Fruit fly (Drosophila melanogaster) whole organism, prepupa: ENCODE measurements around the gene Nup93-1.

Source experiments
- Blimp-1 ChIP-seq: fragments of 200-800 bp; sonication (Bioruptor generic); optimal IDR thresholded peaks from 3 replicates; lab custom pipeline; 2017; ENCODE audit warnings: missing biosample characterization, missing genetic modification characterization, mild to moderate bottlenecking, moderate library complexity, missing genetic modification reagents
- CG6792 ChIP-seq: fragments of 200-800 bp; sonication (Bioruptor generic); optimal IDR thresholded peaks from 3 replicates; lab custom pipeline; 2016; ENCODE audit warnings: missing biosample characterization, missing genetic modification characterization
- CG8319 ChIP-seq: fragments of 200-800 bp; sonication (Bioruptor generic); optimal IDR thresholded peaks from 3 replicates; lab custom pipeline; 2016; ENCODE audit warnings: missing biosample characterization, missing genetic modification characterization
- Gug ChIP-seq: fragments of 200-800 bp; sonication (Bioruptor generic); IDR thresholded peaks from 2 replicates; pipeline ENCODE4 v1.3.6; 2022; ENCODE audit warnings: missing biosample characterization, missing genetic modification characterization
- Hr39 ChIP-seq: fragments of 200-800 bp; sonication (Bioruptor generic); optimal IDR thresholded peaks from 2 replicates; lab custom pipeline; 2016; ENCODE audit warnings: missing biosample characterization, missing genetic modification characterization
- achi ChIP-seq: fragments of 200-800 bp; sonication (Bioruptor generic); optimal IDR thresholded peaks from 3 replicates; lab custom pipeline; 2016; ENCODE audit warnings: missing biosample characterization, missing genetic modification characterization
- esn ChIP-seq: fragments of 200-800 bp; sonication (Bioruptor generic); optimal IDR thresholded peaks from 2 replicates; lab custom pipeline; 2016; ENCODE audit warnings: missing biosample characterization, mild to moderate bottlenecking, missing genetic modification characterization, moderate library complexity

DNA sequence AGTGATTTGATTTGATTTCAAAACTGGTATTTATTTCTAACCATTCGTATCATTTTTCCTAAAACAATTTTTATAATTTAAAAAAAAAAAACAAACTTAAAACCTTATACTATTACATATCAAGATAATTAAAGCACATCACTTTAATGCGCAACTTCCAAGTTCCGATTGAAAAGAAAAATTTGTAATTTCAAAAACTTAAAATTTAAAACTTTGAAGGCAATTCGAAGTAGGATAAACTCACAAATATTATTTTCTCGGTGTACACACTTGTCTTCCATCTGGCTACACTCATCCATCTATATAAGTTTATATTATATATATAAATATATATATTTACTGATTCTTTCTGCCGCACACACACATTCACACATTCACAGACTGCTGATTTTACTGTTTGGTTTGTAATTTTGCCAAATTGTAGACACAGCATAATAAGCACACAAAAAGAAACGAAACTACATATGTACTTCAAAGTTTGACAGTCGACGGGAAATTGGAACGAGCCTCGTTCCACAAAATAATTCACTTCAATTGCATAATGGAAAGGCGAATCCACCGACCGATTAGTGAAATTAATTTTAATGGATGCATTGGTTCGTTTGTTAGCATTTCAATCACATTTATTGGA lies 36.5 kb upstream of the Nup93-1 start:
- no peak for TF ChIP-seq Hr39
- TF ChIP-seq CG8319 (GFP tag; lab: Kevin White, UChicago): no peak
- TF ChIP-seq achi (GFP tag; lab: Kevin White, UChicago): no peak
- no peak for TF ChIP-seq esn
- TF ChIP-seq Gug (GFP tag; lab: Robert Waterston, UW): no peak
- TF ChIP-seq CG6792: no peak
- TF ChIP-seq Blimp-1 (GFP tag; lab: Kevin White, UChicago): no peak
